Fruit fly (Drosophila melanogaster): Measurements from ENCODE around the gene Spn.

The Spn gene

dm6 chr3L:2479250-2479649 lies 74.8 kb downstream of the Spn start (continued):
- no peak for TF ChIP-seq B-H1 (GFP tag; IDR thresholded peaks at IDR 0.05)
- no peak for TF ChIP-seq CG2875 (GFP tag; optimal IDR thresholded peaks at IDR 0.05)
- TF ChIP-seq sug (tag; optimal IDR thresholded peaks at IDR 0.05): no peak
- TF ChIP-seq stc (GFP tag; IDR thresholded peaks at IDR 0.05): no peak

DNA sequence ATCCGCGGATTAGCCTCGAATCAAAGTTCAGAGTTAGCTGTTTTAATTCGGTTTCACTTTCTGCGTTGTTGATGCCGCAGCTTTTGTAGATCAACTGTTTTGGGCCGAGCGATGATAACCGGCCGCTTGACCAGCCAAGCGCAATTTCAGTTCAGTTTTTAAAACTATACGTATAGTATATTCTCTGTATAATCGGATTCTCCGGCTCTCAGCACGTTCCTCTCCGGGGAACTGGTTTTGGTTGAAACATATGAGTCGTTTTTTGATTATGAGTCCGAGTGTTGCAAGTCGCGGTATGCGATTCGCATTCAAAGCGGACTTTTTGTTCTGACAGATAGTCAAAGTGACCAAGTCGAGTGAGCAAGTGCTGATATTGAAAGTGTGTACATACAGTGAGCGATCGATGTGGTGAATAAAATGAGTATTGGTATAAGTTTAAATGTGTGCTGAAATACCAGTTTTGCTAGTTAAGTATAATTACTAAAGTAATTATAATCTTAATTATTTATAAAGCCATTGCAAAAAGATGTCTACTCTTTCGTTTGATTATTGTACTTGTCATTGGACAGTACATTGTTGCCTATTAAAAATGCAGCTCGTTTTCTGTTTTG lies 75.6 kb downstream of the Spn start, which contains the start of gene Cyp4d20:
Cyp4d20 (minus strand) TSS at position 100 of the 611 bp plus-strand sequence.
- TF ChIP-seq CG12236 (GFP tag; optimal IDR thresholded peaks at IDR 0.05) (no peak), chinmo (GFP tag; IDR thresholded peaks at IDR 0.05; ENCODE audit: partially characterized antibody) (peak; percentile 79; the same call in 2 of the 4 replicates), CG11456 (GFP tag; IDR thresholded peaks at IDR 0.05) (no peak), Drgx (GFP tag; IDR thresholded peaks at IDR 0.05) (peak; percentile 70), CG15514 (GFP tag; optimal IDR thresholded peaks at IDR 0.05) (peak; percentile 5), Ada2b (GFP tag; IDR thresholded peaks at IDR 0.05) (no peak), klu (GFP tag; IDR thresholded peaks at IDR 0.05) (no peak), Antp (GFP tag; optimal IDR thresholded peaks at IDR 0.05) (no peak), Blimp-1 (GFP tag; optimal IDR thresholded peaks at IDR 0.05) (peak; percentile 31), Trl (optimal IDR thresholded peaks at IDR 0.05) (peak in 1 of 2 experiments; percentile 15), Trl (GFP tag; optimal IDR thresholded peaks at IDR 0.05) (no peak), Sry-δ (GFP tag; optimal IDR thresholded peaks at IDR 0.05) (no peak), Ets65A (GFP tag) (peak; percentile 19), sens (GFP tag) (no peak), abd-A (tag; optimal IDR thresholded peaks at IDR 0.05) (no peak), nom (GFP tag; optimal IDR thresholded peaks at IDR 0.05) (peak; percentile 9), otp (GFP tag; IDR thresholded peaks at IDR 0.05) (no peak), CG6175 (GFP tag; IDR thresholded peaks at IDR 0.05) (peak; percentile 54; the same call in 1 of the 3 replicates)

DNA sequence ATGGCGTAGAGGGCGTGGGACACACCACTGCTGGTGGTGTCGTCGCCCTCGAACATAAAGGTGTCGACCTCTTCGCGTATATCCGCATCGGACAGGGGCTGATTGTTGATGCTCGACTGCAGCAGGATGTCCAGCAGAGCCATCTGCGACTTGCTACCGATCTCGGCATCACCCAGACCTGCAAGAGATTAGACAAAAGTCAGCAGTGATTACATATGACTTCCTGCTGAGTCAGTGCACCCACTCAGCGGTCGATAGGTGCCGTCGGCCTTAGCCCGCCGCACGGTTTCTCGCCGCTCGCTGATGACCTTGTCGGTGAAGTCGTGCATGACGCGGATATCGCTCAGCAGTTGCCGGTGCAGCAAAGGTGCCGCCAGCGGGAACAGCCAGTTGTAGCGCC lies 77.2 kb downstream of the Spn start:
- no peak for TF ChIP-seq onecut (GFP tag; IDR thresholded peaks at IDR 0.05)
- TF ChIP-seq tll (GFP tag; optimal IDR thresholded peaks at IDR 0.05): peak in 1 of 2 experiments; percentile 58
- TF ChIP-seq sima (GFP tag; optimal IDR thresholded peaks at IDR 0.05): no peak
- peak; percentile 69 for TF ChIP-seq CG8478 (optimal IDR thresholded peaks at IDR 0.05)
- no peak for TF ChIP-seq zf30C (GFP tag; optimal IDR thresholded peaks at IDR 0.05)
- peak; percentile 60 for TF ChIP-seq zen (tag; optimal IDR thresholded peaks at IDR 0.05)
- TF ChIP-seq Med (GFP tag): peak; percentile 20
- peak; percentile 3 for TF ChIP-seq twi (tag; optimal IDR thresholded peaks at IDR 0.05)
- TF ChIP-seq Dad (GFP tag; optimal IDR thresholded peaks at IDR 0.05): no peak

DNA sequence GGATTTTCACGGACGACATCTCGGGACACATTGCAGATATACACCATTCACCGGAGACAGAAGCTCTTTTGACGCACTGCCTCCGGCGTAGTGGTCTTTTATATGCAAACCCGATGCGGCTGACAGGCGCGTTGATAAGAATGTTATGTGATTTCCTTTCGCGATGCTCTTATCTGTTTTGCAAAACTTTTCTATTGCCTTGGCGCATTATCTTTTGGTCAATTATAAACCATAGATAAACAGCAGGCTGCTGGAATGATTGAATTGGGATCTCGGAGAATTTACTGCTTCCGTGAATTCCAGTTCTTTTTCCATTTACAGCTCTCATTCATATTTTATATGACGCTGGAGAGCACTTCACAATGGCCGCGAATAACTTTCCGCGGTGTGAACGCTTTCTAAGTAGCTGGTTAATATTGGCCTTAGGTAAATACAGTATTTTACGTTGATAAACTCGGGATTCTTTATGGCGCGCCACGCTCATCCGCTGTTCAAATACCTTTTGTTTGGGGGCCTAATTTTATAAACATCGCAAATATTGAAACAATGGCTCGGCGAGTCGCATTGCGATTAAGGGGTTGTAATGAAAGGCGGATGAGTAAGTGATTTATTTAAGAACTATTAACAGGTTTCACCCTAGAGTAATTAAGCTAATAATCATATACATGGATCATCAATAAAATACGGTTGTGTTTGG lies 78.4 kb downstream of the Spn start, which contains the start of gene CG16762:
CG16762 (minus strand) TSS at position 51 of the 697 bp plus-strand sequence.
- TF ChIP-seq CG4282 (GFP tag; optimal IDR thresholded peaks at IDR 0.05) (no peak), chn (GFP tag; optimal IDR thresholded peaks at IDR 0.05) (no peak), tx (GFP tag; optimal IDR thresholded peaks at IDR 0.05) (no peak), CG10147 (GFP tag; optimal IDR thresholded peaks at IDR 0.05) (peak; percentile 53), CG11723 (GFP tag; optimal IDR thresholded peaks at IDR 0.05) (peak; percentile 45), lov (optimal IDR thresholded peaks at IDR 0.05) (no peak), lov (GFP tag; IDR thresholded peaks at IDR 0.05) (peak; percentile 15; the same call in 1 of the 3 replicates), Ravus (GFP tag; IDR thresholded peaks at IDR 0.05) (no peak), Drgx (GFP tag; IDR thresholded peaks at IDR 0.05) (no peak), CG1233 (GFP tag; optimal IDR thresholded peaks at IDR 0.05) (peak; percentile 74), Atf-2 (GFP tag; optimal IDR thresholded peaks at IDR 0.05) (no peak), crol (GFP tag; IDR thresholded peaks at IDR 0.05) (no peak), CG4424 (GFP tag; optimal IDR thresholded peaks at IDR 0.05) (peak; percentile 27), tio (GFP tag; optimal IDR thresholded peaks at IDR 0.05) (peak; percentile 35), CG43689 (GFP tag; IDR thresholded peaks at IDR 0.05) (no peak), grau (tag; optimal IDR thresholded peaks at IDR 0.05) (peak; percentile 23), p53 (GFP tag; optimal IDR thresholded peaks at IDR 0.05) (no peak), CG2199 (GFP tag; IDR thresholded peaks at IDR 0.05) (no peak), sug (tag; optimal IDR thresholded peaks at IDR 0.05) (peak; percentile 27)
